Fruit fly (Drosophila melanogaster) whole organism, adult: Measurements from ENCODE around the gene Msp300.

Experiments
- CG11617 ChIP-seq: fragments of 200-800 bp; sonication (Bioruptor generic); optimal IDR thresholded peaks from 2 replicates; lab custom pipeline; 2017; ENCODE audit warnings: mild to moderate bottlenecking, missing biosample characterization, missing genetic modification reagents, missing genetic modification characterization
- CG12768 ChIP-seq: fragments of 200-800 bp; sonication (Bioruptor generic); optimal IDR thresholded peaks from 2 replicates; lab custom pipeline; 2017; ENCODE audit warnings: missing biosample characterization, missing genetic modification characterization, mild to moderate bottlenecking, moderate library complexity, missing genetic modification reagents
- CG14711 ChIP-seq: fragments of 200-800 bp; sonication (Bioruptor generic); optimal IDR thresholded peaks from 2 replicates; lab custom pipeline; 2018; ENCODE audit warnings: missing biosample characterization, mild to moderate bottlenecking, missing genetic modification characterization, moderate library complexity
- CG1620 ChIP-seq: fragments of 200-800 bp; sonication (Bioruptor generic); optimal IDR thresholded peaks from 2 replicates; lab custom pipeline; 2016; ENCODE audit warnings: missing biosample characterization, missing genetic modification characterization
- CG33017 ChIP-seq: fragments of 200-800 bp; sonication (Bioruptor generic); optimal IDR thresholded peaks from 2 replicates; lab custom pipeline; 2018; ENCODE audit warnings: missing biosample characterization, mild to moderate bottlenecking, missing genetic modification characterization, moderate library complexity
- CG5204 ChIP-seq: fragments of 200-800 bp; sonication (Bioruptor generic); optimal IDR thresholded peaks from 2 replicates; lab custom pipeline; 2016; ENCODE audit warnings: missing biosample characterization, missing genetic modification characterization
- CG7045 ChIP-seq: fragments of 200-800 bp; sonication (Bioruptor generic); optimal IDR thresholded peaks from 2 replicates; lab custom pipeline; 2017; ENCODE audit warnings: missing biosample characterization, mild to moderate bottlenecking, missing genetic modification characterization
- CG7101 ChIP-seq: fragments of 200-800 bp; sonication (Bioruptor generic); optimal IDR thresholded peaks from 2 replicates; lab custom pipeline; 2018; ENCODE audit warnings: missing biosample characterization, mild to moderate bottlenecking, missing genetic modification characterization, moderate library complexity
- Crg-1 ChIP-seq: fragments of 200-800 bp; sonication (Bioruptor generic); optimal IDR thresholded peaks from 2 replicates; lab custom pipeline; 2016; ENCODE audit warnings: missing biosample characterization, missing genetic modification characterization
- Hr96 ChIP-seq: fragments of 200-800 bp; sonication (Bioruptor generic); optimal IDR thresholded peaks from 2 replicates; lab custom pipeline; 2016; ENCODE audit warnings: missing biosample characterization, missing genetic modification characterization
- bab1 ChIP-seq: fragments of 200-800 bp; sonication (Bioruptor generic); optimal IDR thresholded peaks from 3 replicates; lab custom pipeline; 2019; ENCODE audit warnings: missing biosample characterization, mild to moderate bottlenecking, missing genetic modification characterization, moderate library complexity
- cic ChIP-seq: fragments of 200-800 bp; sonication (Bioruptor generic); optimal IDR thresholded peaks from 2 replicates; lab custom pipeline; 2017; ENCODE audit warnings: missing biosample characterization, mild to moderate bottlenecking, missing genetic modification characterization, moderate library complexity
- kay ChIP-seq: fragments of 200-800 bp; sonication (Bioruptor generic); peaks from one replicate; lab custom pipeline; 2016; ENCODE audit warnings: missing biosample characterization, missing genetic modification characterization, borderline replicate concordance
- ovo ChIP-seq: fragments of 200-800 bp; sonication (Bioruptor generic); optimal IDR thresholded peaks from 2 replicates; lab custom pipeline; 2016; ENCODE audit warnings: missing biosample characterization, missing genetic modification characterization
- pad ChIP-seq: fragments of 200-800 bp; sonication (Bioruptor generic); optimal IDR thresholded peaks from 3 replicates; lab custom pipeline; 2017; ENCODE audit warnings: missing biosample characterization, missing genetic modification characterization, mild to moderate bottlenecking, moderate library complexity, missing genetic modification reagents
- toe ChIP-seq: fragments of 200-800 bp; sonication (Bioruptor generic); optimal IDR thresholded peaks from 2 replicates; lab custom pipeline; 2016; ENCODE audit warnings: missing biosample characterization, missing genetic modification characterization

Msp300 gene

dm6 chr2L:5256036-5256846, 155.6 kb downstream of the Msp300 start:
- TF ChIP-seq CG5204 (GFP tag; lab: Kevin White, UChicago) (peak; percentile 40), CG1620 (GFP tag; lab: Kevin White, UChicago) (no peak), cic (GFP tag; lab: Kevin White, UChicago) (peak; percentile 69), CG33017 (tag; lab: Kevin White, UChicago) (peak; percentile 23), CG14711 (tag; lab: Kevin White, UChicago) (no peak), CG12768 (peak; percentile 17), Crg-1 (GFP tag; lab: Kevin White, UChicago) (peak; percentile 10), CG7045 (peak; percentile 20), bab1 (GFP tag; lab: Kevin White, UChicago) (no peak), CG7101 (peak; percentile 54), toe (GFP tag; lab: Kevin White, UChicago) (no peak), ovo (GFP tag; lab: Kevin White, UChicago) (peak; percentile 58), Hr96 (peak; percentile 33), kay (GFP tag; lab: Kevin White, UChicago) (no peak), pad (peak; percentile 53), CG11617 (GFP tag; lab: Kevin White, UChicago) (peak; percentile 23)
